Fruit fly (Drosophila melanogaster) whole organism, prepupa: ENCODE results near the gene eIF3d1.

Experiments
- Blimp-1 ChIP-seq: fragments of 200-800 bp; sonication (Bioruptor generic); optimal IDR thresholded peaks from 3 replicates; lab custom pipeline; 2017; ENCODE audit warnings: missing biosample characterization, missing genetic modification characterization, mild to moderate bottlenecking, moderate library complexity, missing genetic modification reagents
- CG10631 ChIP-seq: fragments of 200-800 bp; sonication (Bioruptor generic); optimal IDR thresholded peaks from 2 replicates; lab custom pipeline; 2016; ENCODE audit warnings: missing biosample characterization, missing genetic modification characterization
- CG11294 ChIP-seq: fragments of 200-800 bp; sonication (Bioruptor generic); IDR thresholded peaks from 2 replicates; pipeline ENCODE4 v1.3.6; 2022; ENCODE audit warnings: missing biosample characterization, missing genetic modification characterization
- CG16779 ChIP-seq: fragments of 200-800 bp; sonication (Bioruptor generic); optimal IDR thresholded peaks from 3 replicates; lab custom pipeline; 2017; ENCODE audit warnings: missing biosample characterization, mild to moderate bottlenecking, missing genetic modification characterization
- CG34406 ChIP-seq: fragments of 200-800 bp; sonication (Bioruptor generic); optimal IDR thresholded peaks from 3 replicates; lab custom pipeline; 2016; ENCODE audit warnings: missing biosample characterization, missing genetic modification characterization
- CG6276 ChIP-seq: fragments of 200-800 bp; sonication (Bioruptor generic); optimal IDR thresholded peaks from 2 replicates; lab custom pipeline; 2017; ENCODE audit warnings: missing biosample characterization, mild to moderate bottlenecking, missing genetic modification characterization
- CG6808 ChIP-seq: fragments of 200-800 bp; sonication (Bioruptor generic); optimal IDR thresholded peaks from 3 replicates; lab custom pipeline; 2017; ENCODE audit warnings: missing biosample characterization, missing genetic modification characterization, mild to moderate bottlenecking, moderate library complexity, missing genetic modification reagents
- CG8632 ChIP-seq: fragments of 200-800 bp; sonication (Bioruptor generic); optimal IDR thresholded peaks from 3 replicates; lab custom pipeline; 2016; ENCODE audit warnings: missing biosample characterization, missing genetic modification characterization
- CG9139 ChIP-seq: fragments of 200-800 bp; sonication (Bioruptor generic); optimal IDR thresholded peaks from 3 replicates; lab custom pipeline; 2017; ENCODE audit warnings: missing biosample characterization, mild to moderate bottlenecking, missing genetic modification characterization
- Eip78C ChIP-seq: fragments of 200-800 bp; sonication (Bioruptor generic); peaks from one replicate; lab custom pipeline; 2016; ENCODE audit warnings: missing biosample characterization, missing genetic modification characterization
- Sox102F ChIP-seq: fragments of 200-800 bp; sonication (Bioruptor generic); optimal IDR thresholded peaks from 2 replicates; lab custom pipeline; 2016; ENCODE audit warnings: missing biosample characterization, mild to moderate bottlenecking, missing genetic modification characterization
- fkh ChIP-seq: fragments of 200-800 bp; sonication (Bioruptor generic); optimal IDR thresholded peaks from 3 replicates; lab custom pipeline; 2017; ENCODE audit warnings: missing biosample characterization, mild to moderate bottlenecking, missing genetic modification characterization, moderate library complexity
- pdm3 ChIP-seq: fragments of 200-800 bp; sonication (Bioruptor generic); optimal IDR thresholded peaks from 3 replicates; lab custom pipeline; 2016; ENCODE audit warnings: missing biosample characterization, missing genetic modification characterization

- TF ChIP-seq Eip78C = no peak
- TF ChIP-seq CG16779 (tag; lab: Kevin White, UChicago) = no peak
- TF ChIP-seq CG6808 (GFP tag; lab: Kevin White, UChicago) = no peak
- no peak for TF ChIP-seq Sox102F (GFP tag; lab: Kevin White, UChicago)
- no peak for TF ChIP-seq CG11294 (GFP tag; lab: Robert Waterston, UW)
- TF ChIP-seq fkh (GFP tag; lab: Kevin White, UChicago) = no peak
- no peak for TF ChIP-seq CG10631 (GFP tag; lab: Kevin White, UChicago)
- no peak for TF ChIP-seq CG34406 (GFP tag; lab: Kevin White, UChicago)
- no peak for TF ChIP-seq CG8632 (GFP tag; lab: Kevin White, UChicago)
- TF ChIP-seq pdm3 = no peak
- no peak for TF ChIP-seq CG6276
- no peak for TF ChIP-seq CG9139 (GFP tag; lab: Kevin White, UChicago)
- no peak for TF ChIP-seq Blimp-1
Observed at dm6 chr3R:23634789-23635188, 45.0 kb upstream of the eIF3d1 start.
